Fruit fly (Drosophila melanogaster): ENCODE measurements around the gene Ir76a.
A peak's percentile ranks its signal among the peaks of the same experiment; 100 is the strongest.

Gene Ir76a

dm6 chr3L:19794203-19794802 lies 4.8 kb upstream of the Ir76a start (continued):
- TF ChIP-seq chif (GFP tag; optimal IDR thresholded peaks at IDR 0.05) (peak; percentile 69 to 74), Nf-YA (GFP tag; IDR thresholded peaks at IDR 0.05) (peak; percentile 89), Gsc (GFP tag; IDR thresholded peaks at IDR 0.05) (no peak), CG8089 (GFP tag; optimal IDR thresholded peaks at IDR 0.05) (peak; percentile 63), HLHmδ (GFP tag; optimal IDR thresholded peaks at IDR 0.05) (no peak), Abd-B (GFP tag; optimal IDR thresholded peaks at IDR 0.05) (peak; percentile 77), CG10654 (GFP tag; optimal IDR thresholded peaks at IDR 0.05) (peak; percentile 44), CG31441 (GFP tag; IDR thresholded peaks at IDR 0.05) (peak; percentile 91), CG4854 (GFP tag; optimal IDR thresholded peaks at IDR 0.05) (peak; percentile 81), MBD-R2 (GFP tag; IDR thresholded peaks at IDR 0.05) (peak; percentile 45), Nf-YC (tag; optimal IDR thresholded peaks at IDR 0.05) (peak; percentile 99), PHDP (tag; optimal IDR thresholded peaks at IDR 0.05) (peak; percentile 87), Kr (GFP tag; optimal IDR thresholded peaks at IDR 0.05) (no peak), lola (GFP tag; optimal IDR thresholded peaks at IDR 0.05) (peak in 1 of 3 experiments; percentile 77), CG12391 (tag; optimal IDR thresholded peaks at IDR 0.05) (peak; percentile 88), CG1792 (GFP tag; optimal IDR thresholded peaks at IDR 0.05) (peak; percentile 53), unc-4 (GFP tag; IDR thresholded peaks at IDR 0.05; ENCODE audit: partially characterized antibody) (no peak), CG12769 (tag; optimal IDR thresholded peaks at IDR 0.05) (no peak), nau (GFP tag; optimal IDR thresholded peaks at IDR 0.05) (no peak), CG13775 (GFP tag; optimal IDR thresholded peaks at IDR 0.05) (peak; percentile 87), hb (GFP tag; IDR thresholded peaks at IDR 0.05; ENCODE audit: partially characterized antibody) (no peak), CG11456 (GFP tag; IDR thresholded peaks at IDR 0.05) (peak; percentile 40; the same call in 2 of the 3 replicates), ERR (GFP tag; optimal IDR thresholded peaks at IDR 0.05) (peak; percentile 45), Dip2 (GFP tag; IDR thresholded peaks at IDR 0.05) (no peak), CG17385 (GFP tag; optimal IDR thresholded peaks at IDR 0.05) (peak; percentile 87), CG4404 (GFP tag; IDR thresholded peaks at IDR 0.05) (0 out of 2 replicates have a peak, but pooled peaks have one; percentile 32), CG10431 (GFP tag; optimal IDR thresholded peaks at IDR 0.05) (peak; percentile 72), fd3F (GFP tag; optimal IDR thresholded peaks at IDR 0.05) (peak; percentile 81), bsh (GFP tag; optimal IDR thresholded peaks at IDR 0.05) (peak; percentile 74 to 93), CG18599 (GFP tag; optimal IDR thresholded peaks at IDR 0.05) (peak; percentile 91), CG9797 (GFP tag; optimal IDR thresholded peaks at IDR 0.05) (no peak), CG17186 (GFP tag; optimal IDR thresholded peaks at IDR 0.05) (peak; percentile 33), prd (optimal IDR thresholded peaks at IDR 0.05) (no peak), prd (GFP tag; IDR thresholded peaks at IDR 0.05) (peak; percentile 72; the same call in 2 of the 3 replicates), bab2 (GFP tag; optimal IDR thresholded peaks at IDR 0.05) (peak; percentile 70), CG6689 (GFP tag; IDR thresholded peaks at IDR 0.05) (peak; percentile 56; the same call in 1 of the 2 replicates), CG4282 (GFP tag; optimal IDR thresholded peaks at IDR 0.05) (peak; percentile 68), chn (GFP tag; optimal IDR thresholded peaks at IDR 0.05) (peak; percentile 72), nerfin-1 (tag; optimal IDR thresholded peaks at IDR 0.05) (peak; percentile 84), D19B (GFP tag; optimal IDR thresholded peaks at IDR 0.05) (peak; percentile 72), hth (optimal IDR thresholded peaks at IDR 0.05) (no peak), CG43689 (GFP tag; IDR thresholded peaks at IDR 0.05) (no peak), Camta (GFP tag; optimal IDR thresholded peaks at IDR 0.05) (peak; percentile 76), jing (GFP tag; optimal IDR thresholded peaks at IDR 0.05) (peak; percentile 67), Antp (GFP tag; optimal IDR thresholded peaks at IDR 0.05) (peak; percentile 76), CG11560 (tag; IDR thresholded peaks at IDR 0.05) (peak; percentile 47; the same call in 1 of the 3 replicates), CTCF (GFP tag; optimal IDR thresholded peaks at IDR 0.05) (no peak), CG5245 (GFP tag; optimal IDR thresholded peaks at IDR 0.05) (peak; percentile 44), btn (GFP tag; optimal IDR thresholded peaks at IDR 0.05) (peak; percentile 75), peb (GFP tag; IDR thresholded peaks at IDR 0.05) (peak; percentile 12; the same call in 1 of the 2 replicates)
